Fruit fly (Drosophila melanogaster) whole organism, embryonic: ENCODE measurements around the gene CG43993.

ENCODE experiments used
- Blimp-1 ChIP-seq: fragments of 200-800 bp; sonication (Bioruptor generic); optimal IDR thresholded peaks from 3 replicates; lab custom pipeline; 2018; ENCODE audit warnings: missing biosample characterization, missing genetic modification characterization, mild to moderate bottlenecking, moderate library complexity, missing genetic modification reagents
- CG10979 ChIP-seq: fragments of 200-800 bp; sonication (Bioruptor generic); optimal IDR thresholded peaks from 2 replicates; lab custom pipeline; 2018; ENCODE audit warnings: missing biosample characterization, mild to moderate bottlenecking, missing genetic modification characterization, moderate library complexity
- CG11456 ChIP-seq: fragments of 200-800 bp; sonication (Bioruptor generic); IDR thresholded peaks from 3 replicates; pipeline ENCODE4 v1.3.6; 2022; ENCODE audit warnings: missing biosample characterization, missing genetic modification characterization
- CG11504 ChIP-seq: fragments of 200-800 bp; sonication (Bioruptor generic); optimal IDR thresholded peaks from 3 replicates; lab custom pipeline; 2019; ENCODE audit warnings: missing biosample characterization, mild to moderate bottlenecking, missing genetic modification characterization, moderate library complexity
- CG11695 ChIP-seq: fragments of 200-800 bp; sonication (Bioruptor generic); IDR thresholded peaks from 3 replicates; pipeline ENCODE4 v1.3.6; 2022; ENCODE audit warnings: missing biosample characterization, missing genetic modification characterization
- CG12104 ChIP-seq: fragments of 200-800 bp; sonication (Bioruptor generic); optimal IDR thresholded peaks from 3 replicates; lab custom pipeline; 2016; ENCODE audit warnings: missing biosample characterization, missing genetic modification characterization
- CG13287 ChIP-seq: fragments of 200-800 bp; sonication (Bioruptor generic); IDR thresholded peaks from 2 replicates; pipeline ENCODE4 v1.3.6; 2022; ENCODE audit warnings: missing biosample characterization, missing genetic modification characterization; ENCODE audit not compliant: partially characterized antibody
- CG14050 ChIP-seq: fragments of 200-800 bp; sonication (Bioruptor generic); IDR thresholded peaks from 3 replicates; pipeline ENCODE4 v1.3.6; 2022; ENCODE audit warnings: missing biosample characterization, missing genetic modification characterization
- CG14441 ChIP-seq: fragments of 200-800 bp; sonication (Bioruptor generic); IDR thresholded peaks from 2 replicates; pipeline ENCODE4 v1.3.6; 2022; ENCODE audit warnings: missing biosample characterization, missing genetic modification characterization
- CG14965 ChIP-seq: fragments of 200-800 bp; sonication (Bioruptor generic); optimal IDR thresholded peaks from 2 replicates; lab custom pipeline; 2016; ENCODE audit warnings: missing biosample characterization, missing genetic modification characterization, borderline replicate concordance
- CG15514 ChIP-seq: fragments of 200-800 bp; sonication (Bioruptor generic); optimal IDR thresholded peaks from 3 replicates; lab custom pipeline; 2017; ENCODE audit warnings: missing biosample characterization, missing genetic modification characterization, mild to moderate bottlenecking, moderate library complexity, missing genetic modification reagents
- CG1602 ChIP-seq: fragments of 200-800 bp; sonication (Bioruptor generic); optimal IDR thresholded peaks from 3 replicates; lab custom pipeline; 2016; ENCODE audit warnings: missing biosample characterization, missing genetic modification characterization
- CG16815 ChIP-seq: fragments of 200-800 bp; sonication (Bioruptor generic); optimal IDR thresholded peaks from 3 replicates; lab custom pipeline; 2017; ENCODE audit warnings: missing biosample characterization, mild to moderate bottlenecking, missing genetic modification characterization
- CG3838 ChIP-seq: fragments of 200-800 bp; sonication (Bioruptor generic); optimal IDR thresholded peaks from 3 replicates; lab custom pipeline; 2016; ENCODE audit warnings: missing biosample characterization, missing genetic modification characterization
- CG4854 ChIP-seq: fragments of 200-800 bp; sonication (Bioruptor generic); optimal IDR thresholded peaks from 2 replicates; lab custom pipeline; 2016; ENCODE audit warnings: missing biosample characterization, missing genetic modification characterization, inconsistent platforms
- CG6254 ChIP-seq: fragments of 200-800 bp; sonication (Bioruptor generic); optimal IDR thresholded peaks from 3 replicates; lab custom pipeline; 2017; ENCODE audit warnings: mild to moderate bottlenecking, missing biosample characterization, missing genetic modification reagents, missing genetic modification characterization
- CG6854 ChIP-seq: fragments of 200-800 bp; sonication (Bioruptor generic); optimal IDR thresholded peaks from 3 replicates; lab custom pipeline; 2017; ENCODE audit warnings: missing biosample characterization, mild to moderate bottlenecking, missing genetic modification characterization
- CG7556 ChIP-seq: fragments of 200-800 bp; sonication (Bioruptor generic); optimal IDR thresholded peaks from 2 replicates; lab custom pipeline; 2017; ENCODE audit warnings: missing biosample characterization, mild to moderate bottlenecking, missing genetic modification characterization
- CG7963 ChIP-seq: fragments of 200-800 bp; sonication (Bioruptor generic); IDR thresholded peaks from 3 replicates; pipeline ENCODE4 v1.3.6; 2022; ENCODE audit warnings: missing biosample characterization, missing genetic modification characterization; ENCODE audit not compliant: partially characterized antibody
- CG9797 ChIP-seq: fragments of 200-800 bp; sonication (Bioruptor generic); optimal IDR thresholded peaks from 3 replicates; lab custom pipeline; 2018; ENCODE audit warnings: missing biosample characterization, mild to moderate bottlenecking, missing genetic modification characterization
- CTCF ChIP-seq: fragments of 200-800 bp; sonication (Bioruptor generic); optimal IDR thresholded peaks from 2 replicates; lab custom pipeline; 2017; ENCODE audit warnings: missing biosample characterization, mild to moderate bottlenecking, missing genetic modification characterization, moderate library complexity
- CkIIα-i1 ChIP-seq: fragments of 200-800 bp; sonication (Bioruptor generic); IDR thresholded peaks from 2 replicates; pipeline ENCODE4 v1.3.6; 2022; ENCODE audit warnings: missing biosample characterization, missing genetic modification characterization
- Eip74EF ChIP-seq, 2 experiments: fragments of 200-800 bp in 1 of 2; fragments of >200 bp in 1 of 2; sonication (Bioruptor generic) in 1 of 2; optimal IDR thresholded peaks; 2 replicates each; lab custom pipeline; 2017 to 2019; ENCODE audit warnings: missing biosample characterization in 2 of 2, missing genetic modification characterization in 2 of 2, mild to moderate bottlenecking in 1 of 2, moderate library complexity in 1 of 2
- HLHmδ ChIP-seq: fragments of 200-800 bp; sonication (Bioruptor generic); optimal IDR thresholded peaks from 2 replicates; lab custom pipeline; 2018; ENCODE audit warnings: missing biosample characterization, mild to moderate bottlenecking, missing genetic modification characterization, moderate library complexity
- Lpt ChIP-seq: fragments of >200 bp; optimal IDR thresholded peaks from 2 replicates; lab custom pipeline; 2018; ENCODE audit warnings: missing biosample characterization, missing genetic modification characterization
- MESR4 ChIP-seq: fragments of 200-800 bp; sonication (Bioruptor generic); optimal IDR thresholded peaks from 2 replicates; lab custom pipeline; 2018; ENCODE audit warnings: missing biosample characterization, mild to moderate bottlenecking, missing genetic modification characterization, moderate library complexity
- Max ChIP-seq: fragments of 200-800 bp; sonication (Bioruptor generic); optimal IDR thresholded peaks from 2 replicates; lab custom pipeline; 2016; ENCODE audit warnings: missing biosample characterization, mild to moderate bottlenecking, missing genetic modification characterization
- Mrtf ChIP-seq: fragments of 200-800 bp; sonication (Bioruptor generic); IDR thresholded peaks from 3 replicates; pipeline ENCODE4 v1.3.6; 2022; ENCODE audit warnings: missing biosample characterization, missing genetic modification characterization
- NC2β ChIP-seq: fragments of 200-800 bp; sonication (Bioruptor generic); optimal IDR thresholded peaks from 2 replicates; lab custom pipeline; 2016; ENCODE audit warnings: missing biosample characterization, missing genetic modification characterization
- Rfx ChIP-seq: fragments of 200-800 bp; sonication (Bioruptor generic); IDR thresholded peaks from 2 replicates; pipeline ENCODE4 v1.3.6; 2022; ENCODE audit warnings: missing biosample characterization, missing genetic modification characterization
- Sox100B ChIP-seq: fragments of 200-800 bp; sonication (Bioruptor generic); optimal IDR thresholded peaks from 3 replicates; lab custom pipeline; 2018; ENCODE audit warnings: missing biosample characterization, mild to moderate bottlenecking, missing genetic modification characterization
- Sry-δ ChIP-seq: fragments of 200-800 bp; sonication (Bioruptor generic); optimal IDR thresholded peaks from 2 replicates; lab custom pipeline; 2016; ENCODE audit warnings: missing biosample characterization, missing genetic modification characterization
- Ssrp ChIP-seq: fragments of 200-800 bp; sonication (Bioruptor generic); optimal IDR thresholded peaks from 2 replicates; lab custom pipeline; 2018; ENCODE audit warnings: missing biosample characterization, mild to moderate bottlenecking, missing genetic modification characterization, moderate library complexity
- cg ChIP-seq: fragments of 200-800 bp; sonication (Bioruptor generic); optimal IDR thresholded peaks from 3 replicates; lab custom pipeline; 2019; ENCODE audit warnings: missing biosample characterization, mild to moderate bottlenecking, missing genetic modification characterization, moderate library complexity
- chif ChIP-seq, 2 experiments: fragments of 200-800 bp; sonication (Bioruptor generic); optimal IDR thresholded peaks; 3 replicates each; lab custom pipeline; 2016; ENCODE audit warnings: missing biosample characterization in 2 of 2, missing genetic modification characterization in 2 of 2
- crc ChIP-seq: fragments of 200-800 bp; sonication (Bioruptor generic); optimal IDR thresholded peaks from 2 replicates; lab custom pipeline; 2016; ENCODE audit warnings: missing biosample characterization, missing genetic modification characterization
- danr ChIP-seq: fragments of 200-800 bp; sonication (Bioruptor generic); IDR thresholded peaks from 2 replicates; pipeline ENCODE4 v1.3.6; 2022; ENCODE audit warnings: missing biosample characterization, missing genetic modification characterization
- eve ChIP-seq, 2 experiments: fragments of >200 bp; optimal IDR thresholded peaks; 2 replicates each; lab custom pipeline; 2017; ENCODE audit warnings: missing biosample characterization in 2 of 2, missing genetic modification characterization in 2 of 2
- grn ChIP-seq: fragments of 200-800 bp; sonication (Bioruptor generic); optimal IDR thresholded peaks from 3 replicates; lab custom pipeline; 2017; ENCODE audit warnings: missing biosample characterization, missing genetic modification characterization
- hbn ChIP-seq: fragments of 200-800 bp; sonication (Bioruptor generic); IDR thresholded peaks from 2 replicates; pipeline ENCODE4 v1.3.6; 2022; ENCODE audit warnings: missing biosample characterization, missing genetic modification characterization; ENCODE audit not compliant: partially characterized antibody
- klu ChIP-seq: fragments of 200-800 bp; sonication (Bioruptor generic); IDR thresholded peaks from 2 replicates; pipeline ENCODE4 v1.3.6; 2022; ENCODE audit warnings: missing biosample characterization, missing genetic modification characterization
- nmo ChIP-seq: fragments of 200-800 bp; sonication (Bioruptor generic); optimal IDR thresholded peaks from 2 replicates; lab custom pipeline; 2018; ENCODE audit warnings: missing biosample characterization, mild to moderate bottlenecking, missing genetic modification characterization, moderate library complexity
- oc ChIP-seq: fragments of 200-800 bp; sonication (Bioruptor generic); optimal IDR thresholded peaks from 2 replicates; lab custom pipeline; 2018; ENCODE audit warnings: missing biosample characterization, mild to moderate bottlenecking, missing genetic modification characterization, moderate library complexity
- peb ChIP-seq: fragments of 200-800 bp; sonication (Bioruptor generic); IDR thresholded peaks from 2 replicates; pipeline ENCODE4 v1.3.6; 2022; ENCODE audit warnings: missing biosample characterization, missing genetic modification characterization
- phol ChIP-seq: fragments of 200-800 bp; sonication (Bioruptor generic); optimal IDR thresholded peaks from 3 replicates; lab custom pipeline; 2018; ENCODE audit warnings: missing biosample characterization, mild to moderate bottlenecking, missing genetic modification characterization, moderate library complexity
- seq ChIP-seq: fragments of 200-800 bp; sonication (Bioruptor generic); IDR thresholded peaks from 2 replicates; pipeline ENCODE4 v1.3.6; 2022; ENCODE audit warnings: missing biosample characterization, missing genetic modification characterization
- stwl ChIP-seq: fragments of 200-800 bp; sonication (Bioruptor generic); optimal IDR thresholded peaks from 3 replicates; lab custom pipeline; 2018; ENCODE audit warnings: missing biosample characterization, mild to moderate bottlenecking, missing genetic modification characterization, moderate library complexity
- trem ChIP-seq: fragments of 200-800 bp; optimal IDR thresholded peaks from 3 replicates; lab custom pipeline; 2019; ENCODE audit warnings: missing biosample characterization, mild to moderate bottlenecking, missing genetic modification characterization, moderate library complexity

CG43993 gene

DNA sequence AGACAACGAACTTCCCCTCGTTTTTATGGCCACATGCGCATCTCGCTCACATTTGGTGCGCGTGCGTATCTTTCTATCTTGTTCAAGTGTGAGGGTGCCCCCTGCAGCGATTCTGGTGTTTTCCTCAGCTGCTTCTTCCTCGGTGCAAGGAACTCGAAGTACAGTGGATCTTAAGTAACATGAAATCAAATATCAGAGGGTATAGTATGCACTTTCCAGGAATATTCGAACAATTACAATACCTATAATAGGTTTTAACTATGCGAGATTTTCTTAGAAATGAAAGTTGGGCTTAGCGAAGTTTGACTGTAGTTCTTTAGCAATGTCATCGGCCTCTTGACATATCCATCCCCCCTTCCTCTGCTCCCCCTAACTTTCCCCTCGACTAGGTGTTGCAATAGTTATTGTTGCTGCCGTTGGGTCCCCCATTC lies 30.4 kb downstream of the CG43993 start (continued):
- TF ChIP-seq CG12104 (GFP tag; lab: Kevin White, UChicago) = peak; percentile 22
- TF ChIP-seq Lpt (GFP tag; lab: Kevin White, UChicago) = no peak

dm6 chr3L:12063442-12064080 lies 31.2 kb downstream of the CG43993 start:
- peak; percentile 15 for TF ChIP-seq trem (tag; lab: Kevin White, UChicago)
- peak; percentile 1 for TF ChIP-seq CG16815 (GFP tag; lab: Kevin White, UChicago)
- TF ChIP-seq CTCF = no peak
- TF ChIP-seq CG6254 = no peak
- TF ChIP-seq CG11456 (GFP tag; lab: Robert Waterston, UW) = no peak
- no peak for TF ChIP-seq MESR4 (GFP tag; lab: Kevin White, UChicago)
- no peak for TF ChIP-seq chif (GFP tag; optimal IDR thresholded peaks at IDR 0.05; lab: Kevin White, UChicago)
- no peak for TF ChIP-seq Rfx (GFP tag; lab: Robert Waterston, UW)
- no peak for TF ChIP-seq stwl (tag; lab: Kevin White, UChicago)
- TF ChIP-seq CG14965 (GFP tag; lab: Kevin White, UChicago) = no peak
- peak; percentile 13 for TF ChIP-seq cg (GFP tag; lab: Kevin White, UChicago)
- TF ChIP-seq Sox100B (GFP tag; lab: Kevin White, UChicago) = no peak
- TF ChIP-seq CG11695 (GFP tag; lab: Robert Waterston, UW) = no peak
- no peak for TF ChIP-seq CG14441 (GFP tag; lab: Robert Waterston, UW)
- no peak for TF ChIP-seq CG15514 (GFP tag; lab: Kevin White, UChicago)
- peak; percentile 87 for TF ChIP-seq HLHmδ (GFP tag; lab: Kevin White, UChicago)
- TF ChIP-seq CG11504 (tag; lab: Kevin White, UChicago) = peak; percentile 24
- peak; percentile 32 for TF ChIP-seq Blimp-1
- TF ChIP-seq CG1602 (GFP tag; lab: Kevin White, UChicago) = no peak
- no peak for TF ChIP-seq oc (tag; lab: Kevin White, UChicago)
- no peak for TF ChIP-seq grn (GFP tag; lab: Kevin White, UChicago)
- TF ChIP-seq danr (GFP tag; lab: Robert Waterston, UW) = no peak
- no peak for TF ChIP-seq klu (GFP tag; lab: Robert Waterston, UW)
- no peak for TF ChIP-seq seq
- no peak for TF ChIP-seq CG7963 (GFP tag; lab: Robert Waterston, UW)
- TF ChIP-seq CG14050 = no peak
- no peak for TF ChIP-seq CG9797
- peak; percentile 27 for TF ChIP-seq Ssrp
- no peak for TF ChIP-seq Max (GFP tag; lab: Kevin White, UChicago)
- TF ChIP-seq nmo = peak; percentile 31
- peak; percentile 39 for TF ChIP-seq phol (tag; lab: Kevin White, UChicago)
- no peak for TF ChIP-seq Mrtf (GFP tag; lab: Robert Waterston, UW)
- TF ChIP-seq CG13287 (GFP tag; lab: Robert Waterston, UW) = no peak
- peak; percentile 61 for TF ChIP-seq CG10979 (tag; lab: Kevin White, UChicago)
- no peak for TF ChIP-seq CG4854 (GFP tag; lab: Kevin White, UChicago)
- no peak for TF ChIP-seq CG7556
- no peak for TF ChIP-seq Eip74EF (GFP tag; optimal IDR thresholded peaks at IDR 0.05; lab: Kevin White, UChicago)
- no peak for TF ChIP-seq CkIIα-i1
- TF ChIP-seq CG6854 (GFP tag; lab: Kevin White, UChicago) = no peak
- no peak for TF ChIP-seq crc (GFP tag; lab: Kevin White, UChicago)
- TF ChIP-seq CG3838 (GFP tag; lab: Kevin White, UChicago) = no peak
- TF ChIP-seq hbn (GFP tag; lab: Robert Waterston, UW) = no peak
- TF ChIP-seq NC2β = no peak
- TF ChIP-seq Sry-δ (GFP tag; lab: Kevin White, UChicago) = no peak
- 0 out of 2 replicates have a peak, but pooled peaks have one; percentile 8 for TF ChIP-seq peb (GFP tag; lab: Robert Waterston, UW)
- no peak for TF ChIP-seq eve (GFP tag; optimal IDR thresholded peaks at IDR 0.05; lab: Kevin White, UChicago)
